Fruit fly (Drosophila melanogaster): Measurements from ENCODE around the gene CG6479.

DNA sequence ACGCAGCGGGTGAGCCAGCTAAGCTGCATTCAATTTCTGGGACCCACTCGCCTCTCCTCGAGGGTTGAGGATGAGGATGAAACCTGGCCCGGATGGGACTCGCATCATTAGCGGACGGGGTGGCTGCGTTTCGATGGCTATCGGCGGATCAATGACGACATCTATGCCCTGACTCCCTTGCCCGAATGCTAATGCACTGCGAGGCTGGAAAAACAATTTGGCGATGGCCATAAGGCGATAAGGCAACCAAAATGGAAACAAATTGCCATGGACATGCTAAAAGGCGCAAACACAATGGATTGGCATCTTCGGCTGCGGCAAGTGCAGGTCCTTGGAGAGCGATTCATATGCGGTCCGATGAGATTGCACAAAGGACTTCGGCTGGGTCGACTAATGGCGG lies 23.9 kb upstream of the CG6479 start:
- TF ChIP-seq CG17806 (tag; optimal IDR thresholded peaks at IDR 0.05) (no peak), Pif1A (GFP tag; optimal IDR thresholded peaks at IDR 0.05) (no peak), fd96Ca (GFP tag; IDR thresholded peaks at IDR 0.05) (no peak), Pif1B (GFP tag; optimal IDR thresholded peaks at IDR 0.05) (no peak), EcR (GFP tag; optimal IDR thresholded peaks at IDR 0.05) (no peak), CG12605 (GFP tag; IDR thresholded peaks at IDR 0.05) (no peak), rn (GFP tag; IDR thresholded peaks at IDR 0.05) (no peak), CG8159 (tag; optimal IDR thresholded peaks at IDR 0.05) (no peak), Snoo (tag; optimal IDR thresholded peaks at IDR 0.05) (no peak), CG34367 (tag; optimal IDR thresholded peaks at IDR 0.05) (no peak), D1 (tag; optimal IDR thresholded peaks at IDR 0.05) (no peak), CG32121 (GFP tag; IDR thresholded peaks at IDR 0.05) (no peak), CG9948 (tag; optimal IDR thresholded peaks at IDR 0.05) (no peak)

All from whole organism, pupa.